Fruit fly (Drosophila melanogaster): ENCODE results near the gene MED19.

DNA sequence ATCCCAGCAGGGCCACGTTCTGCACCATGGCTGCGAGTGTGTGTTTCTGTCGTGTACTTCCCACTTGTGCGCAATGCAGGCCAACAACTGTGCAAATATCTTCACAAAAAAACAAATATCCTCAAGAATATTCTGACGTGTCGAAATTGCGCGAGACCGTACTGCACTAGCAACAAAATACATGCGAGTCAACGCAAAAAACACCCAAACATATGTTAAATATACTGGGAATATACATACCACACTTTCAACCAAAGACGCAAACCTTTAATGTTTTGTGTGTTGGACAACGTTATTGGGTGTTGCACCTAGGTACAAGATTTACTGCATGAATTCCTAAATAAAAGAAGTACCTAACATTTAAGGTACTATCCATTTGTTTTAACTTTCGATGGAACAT, 44.2 kb downstream of the MED19 start, which contains the start of gene NUCB1:
- TF ChIP-seq fru (GFP tag; optimal IDR thresholded peaks at IDR 0.05) = peak; percentile 18
- no peak for TF ChIP-seq Hnf4 (GFP tag; optimal IDR thresholded peaks at IDR 0.05)
- TF ChIP-seq GATAd (GFP tag; optimal IDR thresholded peaks at IDR 0.05) = peak; percentile 26

Data from whole organism, wandering third instar larva.